Worm (Caenorhabditis elegans): ENCODE data around the gene C14C10.5.

Gene C14C10.5

ce11 chrV:12637764-12638502 is 37.9 kb downstream of the C14C10.5 start:
- no peak for TF ChIP-seq ZK546.5 (tag; optimal IDR thresholded peaks at IDR 0.05)
- TF ChIP-seq mxl-2 (GFP tag; conservative IDR thresholded peaks at IDR 0.05): 0 out of 2 replicates have a peak, but pooled peaks have one; percentile 38
- peak in 1 of 2 experiments; percentile 7 for TF ChIP-seq unc-62 (GFP tag; optimal IDR thresholded peaks at IDR 0.05 in 1 of 2)
- TF ChIP-seq unc-62 (tag; optimal IDR thresholded peaks at IDR 0.05): no peak
- TF ChIP-seq nhr-28 (tag; optimal IDR thresholded peaks at IDR 0.05): peak; percentile 30
- TF ChIP-seq aha-1 (tag): peak; percentile 65
- no peak for TF ChIP-seq spr-3 (GFP tag; optimal IDR thresholded peaks at IDR 0.05)
- no peak for TF ChIP-seq dmd-9 (GFP tag; IDR thresholded peaks at IDR 0.05)
- TF ChIP-seq set-16 (GFP tag; IDR thresholded peaks at IDR 0.05): no peak
- TF ChIP-seq dmd-6 (GFP tag; IDR thresholded peaks at IDR 0.05): peak; percentile 50
- TF ChIP-seq mdl-1 (tag; optimal IDR thresholded peaks at IDR 0.05): peak in 1 of 2 experiments; percentile 65
- 0 out of 2 replicates have a peak, but pooled peaks have one; percentile 50 for TF ChIP-seq tra-1 (GFP tag; IDR thresholded peaks at IDR 0.05)
- no peak for TF ChIP-seq mep-1 (tag; optimal IDR thresholded peaks at IDR 0.05)
- peak in 1 of 2 experiments; percentile 61 for TF ChIP-seq daf-16 (GFP tag; optimal IDR thresholded peaks at IDR 0.05)
- peak; percentile 91 for TF ChIP-seq daf-16 (tag; optimal IDR thresholded peaks at IDR 0.05)
- no peak for TF ChIP-seq lin-38 (GFP tag; IDR thresholded peaks at IDR 0.05)
- TF ChIP-seq hlh-30 (tag; optimal IDR thresholded peaks at IDR 0.05; ENCODE audit: insufficient read depth): peak; percentile 70
- peak; percentile 35 for TF ChIP-seq dve-1 (tag; optimal IDR thresholded peaks at IDR 0.05; ENCODE audit: insufficient read depth)
- peak; percentile 83 for TF ChIP-seq pqm-1 (tag; optimal IDR thresholded peaks at IDR 0.05)
- no peak for TF ChIP-seq duxl-1 (tag; optimal IDR thresholded peaks at IDR 0.05; ENCODE audit: poor library complexity)
- TF ChIP-seq hlh-11 (tag; optimal IDR thresholded peaks at IDR 0.05): peak; percentile 74
- TF ChIP-seq mxl-3 (GFP tag; optimal IDR thresholded peaks at IDR 0.05): peak; percentile 32
- TF ChIP-seq php-3 (GFP tag; IDR thresholded peaks at IDR 0.05): peak; percentile 56; the same call in 1 of the 2 replicates
- TF ChIP-seq nhr-6 (tag; optimal IDR thresholded peaks at IDR 0.05): peak; percentile 71

ce11 chrV:12640384-12640783 is 40.4 kb downstream of the C14C10.5 start, which contains the start of gene gpa-8:
gpa-8 (minus strand) TSS chrV:12640484.
- no peak for TF ChIP-seq mxl-2 (GFP tag; conservative IDR thresholded peaks at IDR 0.05)
- no peak for TF ChIP-seq F37D6.2 (tag; optimal IDR thresholded peaks at IDR 0.05)
- TF ChIP-seq aha-1 (tag): no peak
- no peak for TF ChIP-seq saeg-2 (GFP tag; IDR thresholded peaks at IDR 0.05)
- no peak for TF ChIP-seq egl-27 (tag; optimal IDR thresholded peaks at IDR 0.05)
- TF ChIP-seq nhr-76 (tag; optimal IDR thresholded peaks at IDR 0.05): no peak
- no peak for TF ChIP-seq snpc-1.2 (GFP tag; IDR thresholded peaks at IDR 0.05)
- TF ChIP-seq pqm-1 (tag; optimal IDR thresholded peaks at IDR 0.05): no peak
- no peak for TF ChIP-seq gei-8 (GFP tag; optimal IDR thresholded peaks at IDR 0.05)
- TF ChIP-seq rbr-2 (tag; optimal IDR thresholded peaks at IDR 0.05): no peak

ce11 chrV:12644500-12644899 is 44.5 kb downstream of the C14C10.5 start, which contains the start of gene F56H9.8:
F56H9.8 (plus strand) TSS chrV:12644800.
- no peak for TF ChIP-seq hmg-1.1 (GFP tag; IDR thresholded peaks at IDR 0.05)
- no peak for TF ChIP-seq dve-1 (tag; optimal IDR thresholded peaks at IDR 0.05; ENCODE audit: insufficient read depth)
- TF ChIP-seq ceh-82 (tag; optimal IDR thresholded peaks at IDR 0.05): no peak
- no peak for TF ChIP-seq nhr-111 (GFP tag; optimal IDR thresholded peaks at IDR 0.05)
- no peak for TF ChIP-seq lir-3 (tag; optimal IDR thresholded peaks at IDR 0.05)
- no peak for TF ChIP-seq php-3 (GFP tag; IDR thresholded peaks at IDR 0.05)
- TF ChIP-seq dmd-8 (GFP tag; IDR thresholded peaks at IDR 0.05): no peak
- no peak for TF ChIP-seq mep-1 (tag; optimal IDR thresholded peaks at IDR 0.05)
- no peak for TF ChIP-seq daf-19 (GFP tag; conservative IDR thresholded peaks at IDR 0.05)
- no peak for TF ChIP-seq lin-1 (GFP tag; IDR thresholded peaks at IDR 0.05)
- TF ChIP-seq dmd-9 (GFP tag; IDR thresholded peaks at IDR 0.05): no peak
- TF ChIP-seq snpc-1.2 (GFP tag; IDR thresholded peaks at IDR 0.05): no peak
- no peak for TF ChIP-seq Y105C5A.15 (GFP tag; IDR thresholded peaks at IDR 0.05)
- no peak for TF ChIP-seq nhr-102 (tag; optimal IDR thresholded peaks at IDR 0.05)
- TF ChIP-seq madf-5 (GFP tag; IDR thresholded peaks at IDR 0.05): no peak

Measured in whole organism, L4 larva.